Worm (Caenorhabditis elegans): ENCODE measurements around the gene C01G10.15.
"Not testable (repeated sequence)": the region's sequence is repeated elsewhere in the genome, so short reads cannot be mapped to it uniquely, and the experiment has no call there.

DNA sequence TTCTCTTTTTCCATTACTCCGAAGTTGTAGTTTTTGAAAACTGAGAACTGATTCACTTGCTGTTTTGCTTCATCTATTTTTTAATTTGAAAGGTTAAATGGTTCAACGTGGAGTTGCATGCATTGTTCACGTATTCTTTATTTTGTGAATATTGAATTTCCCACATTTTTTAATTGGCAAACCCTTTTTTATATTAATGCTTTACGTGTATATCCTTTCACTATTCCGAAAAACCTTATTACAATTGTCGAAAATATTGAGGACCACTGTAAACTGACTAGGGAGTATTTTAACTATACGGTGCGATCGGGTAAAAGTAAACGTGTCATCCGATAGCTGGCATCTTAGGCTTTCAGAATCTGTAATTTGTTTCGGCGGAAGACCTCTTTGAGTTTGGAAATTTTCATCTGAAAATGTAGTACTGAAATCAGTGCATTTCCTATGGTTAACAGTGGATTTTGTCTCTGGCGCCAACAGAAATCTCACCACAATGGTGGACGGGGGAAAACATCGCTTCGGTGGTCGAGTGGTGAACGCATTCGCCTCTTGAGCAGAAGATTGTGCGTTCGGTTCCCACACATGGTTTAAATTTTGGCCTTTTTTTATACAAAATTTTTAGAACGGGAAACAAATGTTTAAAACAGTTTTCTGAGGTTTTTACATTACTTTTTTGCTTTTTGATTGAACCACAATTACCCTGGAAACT is 18.9 kb upstream of the C01G10.15 start, which contains the start of gene C01G10.14:
- not testable (repeated sequence) for TF ChIP-seq T22C8.4 (GFP tag; IDR thresholded peaks at IDR 0.05); cog-1 (tag; optimal IDR thresholded peaks at IDR 0.05); med-1 (GFP tag; optimal IDR thresholded peaks at IDR 0.05; ENCODE audit: insufficient read depth); ref-1 (GFP tag; conservative IDR thresholded peaks at IDR 0.05); tab-1 (GFP tag; IDR thresholded peaks at IDR 0.05); flt-1 (GFP tag; IDR thresholded peaks at IDR 0.05); ztf-23 (GFP tag; IDR thresholded peaks at IDR 0.05)
